Fruit fly (Drosophila melanogaster) whole organism, embryonic: Measurements from ENCODE around the gene CG13455.

Experiments used
- CG10959 ChIP-seq: fragments of 200-800 bp; sonication (Bioruptor generic); IDR thresholded peaks from 2 replicates; pipeline ENCODE4 v1.3.6; 2022; ENCODE audit warnings: missing biosample characterization, missing genetic modification characterization
- CG11398 ChIP-seq: fragments of 200-800 bp; sonication (Bioruptor generic); optimal IDR thresholded peaks from 2 replicates; lab custom pipeline; 2016; ENCODE audit warnings: missing biosample characterization, missing genetic modification characterization
- CG12219 ChIP-seq: fragments of 200-800 bp; sonication (Bioruptor generic); optimal IDR thresholded peaks from 3 replicates; lab custom pipeline; 2018; ENCODE audit warnings: missing biosample characterization, mild to moderate bottlenecking, missing genetic modification characterization
- CG12236 ChIP-seq: fragments of 200-800 bp; sonication (Bioruptor generic); optimal IDR thresholded peaks from 2 replicates; lab custom pipeline; 2016; ENCODE audit warnings: missing biosample characterization, missing genetic modification characterization
- CG12744 ChIP-seq: fragments of 200-800 bp; sonication (Bioruptor generic); optimal IDR thresholded peaks from 2 replicates; lab custom pipeline; 2016; ENCODE audit warnings: missing biosample characterization, missing genetic modification characterization
- CG14965 ChIP-seq: fragments of 200-800 bp; sonication (Bioruptor generic); optimal IDR thresholded peaks from 2 replicates; lab custom pipeline; 2016; ENCODE audit warnings: missing biosample characterization, missing genetic modification characterization, borderline replicate concordance
- CG15011 ChIP-seq: fragments of 200-800 bp; sonication (Bioruptor generic); optimal IDR thresholded peaks from 3 replicates; lab custom pipeline; 2018; ENCODE audit warnings: missing biosample characterization, mild to moderate bottlenecking, missing genetic modification characterization
- CG16815 ChIP-seq: fragments of 200-800 bp; sonication (Bioruptor generic); optimal IDR thresholded peaks from 3 replicates; lab custom pipeline; 2017; ENCODE audit warnings: missing biosample characterization, mild to moderate bottlenecking, missing genetic modification characterization
- CG17186 ChIP-seq: fragments of 200-800 bp; sonication (Bioruptor generic); optimal IDR thresholded peaks from 3 replicates; lab custom pipeline; 2017; ENCODE audit warnings: missing biosample characterization, missing genetic modification reagents, missing genetic modification characterization
- CG17912 ChIP-seq: fragments of 200-800 bp; sonication (Bioruptor generic); optimal IDR thresholded peaks from 2 replicates; lab custom pipeline; 2018; ENCODE audit warnings: missing biosample characterization, mild to moderate bottlenecking, missing genetic modification characterization
- CG2129 ChIP-seq: fragments of 200-800 bp; sonication (Bioruptor generic); IDR thresholded peaks from 2 replicates; pipeline ENCODE4 v1.3.6; 2022; ENCODE audit warnings: missing biosample characterization, missing genetic modification characterization; ENCODE audit not compliant: partially characterized antibody
- CG4404 ChIP-seq: fragments of 200-800 bp; sonication (Bioruptor generic); IDR thresholded peaks from 2 replicates; pipeline ENCODE4 v1.3.6; 2022; ENCODE audit warnings: missing biosample characterization, missing genetic modification characterization
- CG4707 ChIP-seq: fragments of 200-800 bp; sonication (Bioruptor generic); optimal IDR thresholded peaks from 2 replicates; lab custom pipeline; 2018; ENCODE audit warnings: missing biosample characterization, mild to moderate bottlenecking, missing genetic modification characterization, moderate library complexity
- CG7963 ChIP-seq: fragments of 200-800 bp; sonication (Bioruptor generic); IDR thresholded peaks from 3 replicates; pipeline ENCODE4 v1.3.6; 2022; ENCODE audit warnings: missing biosample characterization, missing genetic modification characterization; ENCODE audit not compliant: partially characterized antibody
- CkIIα-i1 ChIP-seq: fragments of 200-800 bp; sonication (Bioruptor generic); IDR thresholded peaks from 2 replicates; pipeline ENCODE4 v1.3.6; 2022; ENCODE audit warnings: missing biosample characterization, missing genetic modification characterization
- Deaf1 ChIP-seq: fragments of 200-800 bp; optimal IDR thresholded peaks from 3 replicates; lab custom pipeline; 2019; ENCODE audit warnings: missing biosample characterization, mild to moderate bottlenecking, missing genetic modification characterization, moderate library complexity
- Max ChIP-seq: fragments of 200-800 bp; sonication (Bioruptor generic); optimal IDR thresholded peaks from 2 replicates; lab custom pipeline; 2016; ENCODE audit warnings: missing biosample characterization, mild to moderate bottlenecking, missing genetic modification characterization
- NC2β ChIP-seq: fragments of 200-800 bp; sonication (Bioruptor generic); optimal IDR thresholded peaks from 2 replicates; lab custom pipeline; 2016; ENCODE audit warnings: missing biosample characterization, missing genetic modification characterization
- NK7.1 ChIP-seq: fragments of 200-800 bp; sonication (Bioruptor generic); optimal IDR thresholded peaks from 3 replicates; lab custom pipeline; 2016; ENCODE audit warnings: missing biosample characterization, missing genetic modification characterization
- Oaz ChIP-seq: fragments of 200-800 bp; sonication (Bioruptor generic); IDR thresholded peaks from 2 replicates; pipeline ENCODE4 v1.3.6; 2022; ENCODE audit warnings: missing biosample characterization, missing genetic modification characterization
- Ravus ChIP-seq: fragments of 200-800 bp; sonication (Bioruptor generic); IDR thresholded peaks from 2 replicates; pipeline ENCODE4 v1.3.6; 2022; ENCODE audit warnings: missing biosample characterization, missing genetic modification characterization
- Sox100B ChIP-seq: fragments of 200-800 bp; sonication (Bioruptor generic); optimal IDR thresholded peaks from 3 replicates; lab custom pipeline; 2018; ENCODE audit warnings: missing biosample characterization, mild to moderate bottlenecking, missing genetic modification characterization
- Spps ChIP-seq: fragments of 200-800 bp; sonication (Bioruptor generic); optimal IDR thresholded peaks from 2 replicates; lab custom pipeline; 2018; ENCODE audit warnings: missing biosample characterization, mild to moderate bottlenecking, missing genetic modification characterization
- Stat92E ChIP-seq, 3 experiments: fragments of >200 bp in 2 of 3; fragments of 200-800 bp in 1 of 3; sonication (Bioruptor generic) in 1 of 3; optimal IDR thresholded peaks; 2 replicates each; lab custom pipeline; 2017 to 2019; ENCODE audit warnings: missing biosample characterization in 3 of 3, missing genetic modification characterization in 3 of 3, mild to moderate bottlenecking in 1 of 3, moderate library complexity in 1 of 3
- ase ChIP-seq: fragments of 200-800 bp; sonication (Bioruptor generic); IDR thresholded peaks from 3 replicates; pipeline ENCODE4 v1.3.6; 2022; ENCODE audit warnings: missing biosample characterization, missing genetic modification characterization
- bbx ChIP-seq: fragments of 200-800 bp; sonication (Bioruptor generic); IDR thresholded peaks from 2 replicates; pipeline ENCODE4 v1.3.6; 2022; ENCODE audit warnings: missing biosample characterization, missing genetic modification characterization; ENCODE audit not compliant: partially characterized antibody
- cad ChIP-seq: fragments of >200 bp; optimal IDR thresholded peaks from 2 replicates; lab custom pipeline; 2017; ENCODE audit warnings: missing biosample characterization, missing genetic modification characterization
- cato ChIP-seq: fragments of 200-800 bp; sonication (Bioruptor generic); optimal IDR thresholded peaks from 2 replicates; lab custom pipeline; 2016; ENCODE audit warnings: missing biosample characterization, missing genetic modification characterization, borderline replicate concordance
- chinmo ChIP-seq: fragments of 200-800 bp; sonication (Bioruptor generic); IDR thresholded peaks from 4 replicates; pipeline ENCODE4 v1.3.6; 2022; ENCODE audit warnings: missing biosample characterization, missing genetic modification characterization; ENCODE audit not compliant: partially characterized antibody
- fd64A ChIP-seq: fragments of 200-800 bp; sonication (Bioruptor generic); optimal IDR thresholded peaks from 3 replicates; lab custom pipeline; 2018; ENCODE audit warnings: missing biosample characterization, mild to moderate bottlenecking, missing genetic modification characterization
- gfzf ChIP-seq: fragments of 200-800 bp; sonication (Bioruptor generic); optimal IDR thresholded peaks from 2 replicates; lab custom pipeline; 2016; ENCODE audit warnings: missing biosample characterization, mild to moderate bottlenecking, missing genetic modification characterization, moderate library complexity
- ham ChIP-seq: fragments of 200-800 bp; sonication (Bioruptor generic); IDR thresholded peaks from 2 replicates; pipeline ENCODE4 v1.3.6; 2022; ENCODE audit warnings: missing biosample characterization, missing genetic modification characterization
- hb ChIP-seq: fragments of 200-800 bp; sonication (Bioruptor generic); IDR thresholded peaks from 3 replicates; pipeline ENCODE4 v1.3.6; 2022; ENCODE audit warnings: missing biosample characterization, missing genetic modification characterization; ENCODE audit not compliant: partially characterized antibody
- her ChIP-seq: fragments of 200-800 bp; sonication (Bioruptor generic); optimal IDR thresholded peaks from 2 replicates; lab custom pipeline; 2016; ENCODE audit warnings: missing biosample characterization, missing genetic modification characterization
- insv ChIP-seq, 2 experiments: fragments of 200-800 bp; sonication (Bioruptor generic); optimal IDR thresholded peaks; 3 replicates each; lab custom pipeline; 2016 to 2018; ENCODE audit warnings: missing biosample characterization in 2 of 2, missing genetic modification characterization in 2 of 2
- kah ChIP-seq: fragments of 200-800 bp; sonication (Bioruptor generic); optimal IDR thresholded peaks from 2 replicates; lab custom pipeline; 2018; ENCODE audit warnings: missing biosample characterization, mild to moderate bottlenecking, missing genetic modification characterization
- luna ChIP-seq: fragments of 200-800 bp; sonication (Bioruptor generic); optimal IDR thresholded peaks from 2 replicates; lab custom pipeline; 2016; ENCODE audit warnings: missing biosample characterization, missing genetic modification characterization
- nerfin-2 ChIP-seq: fragments of 200-800 bp; sonication (Bioruptor generic); IDR thresholded peaks from 2 replicates; pipeline ENCODE4 v1.3.6; 2022; ENCODE audit warnings: missing biosample characterization, missing genetic modification characterization; ENCODE audit not compliant: partially characterized antibody
- sd ChIP-seq: fragments of 200-800 bp; sonication (Bioruptor generic); optimal IDR thresholded peaks from 3 replicates; lab custom pipeline; 2018; ENCODE audit warnings: missing biosample characterization, mild to moderate bottlenecking, missing genetic modification characterization, moderate library complexity
- sens ChIP-seq: fragments of 200-800 bp; sonication (Bioruptor generic); peaks from one replicate; lab custom pipeline; 2016; ENCODE audit warnings: missing biosample characterization, missing genetic modification characterization
- sima ChIP-seq: fragments of 200-800 bp; sonication (Bioruptor generic); optimal IDR thresholded peaks from 2 replicates; lab custom pipeline; 2016; ENCODE audit warnings: missing biosample characterization, missing genetic modification characterization
- slbo ChIP-seq: fragments of 200-800 bp; sonication (Bioruptor generic); IDR thresholded peaks from 2 replicates; pipeline ENCODE4 v1.3.6; 2022; ENCODE audit warnings: missing biosample characterization, missing genetic modification characterization
- ssp ChIP-seq: fragments of 200-800 bp; sonication (Bioruptor generic); IDR thresholded peaks from 2 replicates; pipeline ENCODE4 v1.3.6; 2022; ENCODE audit warnings: missing biosample characterization, missing genetic modification characterization
- tio ChIP-seq: fragments of 200-800 bp; sonication (Bioruptor generic); optimal IDR thresholded peaks from 2 replicates; lab custom pipeline; 2017; ENCODE audit warnings: missing biosample characterization, missing genetic modification characterization, inconsistent platforms
- tup ChIP-seq: fragments of 200-800 bp; sonication (Bioruptor generic); optimal IDR thresholded peaks from 2 replicates; lab custom pipeline; 2016; ENCODE audit warnings: missing biosample characterization, mild to moderate bottlenecking, missing genetic modification characterization, moderate library complexity
- unc-4 ChIP-seq: fragments of 200-800 bp; sonication (Bioruptor generic); IDR thresholded peaks from 2 replicates; pipeline ENCODE4 v1.3.6; 2022; ENCODE audit warnings: missing biosample characterization, missing genetic modification characterization; ENCODE audit not compliant: partially characterized antibody
- usp ChIP-seq: fragments of >200 bp; optimal IDR thresholded peaks from 2 replicates; lab custom pipeline; 2017; ENCODE audit warnings: missing biosample characterization, missing genetic modification characterization

CG13455 gene

DNA sequence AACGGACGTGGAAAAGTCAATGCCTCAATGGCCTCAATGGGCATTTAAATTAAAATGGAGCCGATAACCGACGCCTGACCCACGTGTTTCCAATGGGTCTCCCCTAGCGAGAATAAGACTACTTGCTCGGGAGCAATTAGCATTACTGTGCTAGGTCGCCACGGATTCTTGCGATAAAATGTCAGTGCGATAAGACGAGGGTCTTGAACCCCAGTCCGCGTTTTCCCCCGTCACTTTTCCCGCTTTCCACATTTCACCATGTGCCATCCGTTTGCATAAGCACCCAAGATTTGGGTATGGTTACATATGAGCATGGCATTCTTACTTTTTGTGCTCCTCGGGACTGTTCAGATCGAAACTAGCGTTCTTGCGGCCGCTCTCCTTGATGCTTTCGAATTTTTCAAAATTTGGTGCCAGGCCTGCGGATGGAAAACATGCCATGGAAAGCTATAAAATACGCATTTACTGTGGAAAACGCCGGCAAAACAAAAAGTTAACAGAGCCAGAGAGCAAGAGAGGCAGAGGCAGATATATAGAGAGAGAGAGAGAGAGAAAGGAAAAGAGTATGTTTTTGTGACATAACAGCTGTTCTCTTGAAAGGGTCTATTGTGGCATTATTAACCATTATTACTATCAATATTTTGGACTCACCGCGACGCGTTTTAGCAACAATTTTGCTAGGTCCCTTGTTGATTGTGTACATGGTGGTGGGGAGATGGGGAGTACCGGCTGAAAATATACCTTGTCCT lies 10.9 kb downstream of the CG13455 start (continued):
- peak; percentile 2 for TF ChIP-seq cad (GFP tag; lab: Kevin White, UChicago)
- no peak for TF ChIP-seq Max (GFP tag; lab: Kevin White, UChicago)
- TF ChIP-seq gfzf (GFP tag; lab: Kevin White, UChicago), result no peak
- no peak for TF ChIP-seq cato (GFP tag; lab: Kevin White, UChicago)
- TF ChIP-seq CG17912 (GFP tag; lab: Kevin White, UChicago), result no peak
- no peak for TF ChIP-seq Deaf1
- TF ChIP-seq CG12219, result no peak
- no peak for TF ChIP-seq CG16815 (GFP tag; lab: Kevin White, UChicago)
- no peak for TF ChIP-seq hb (GFP tag; lab: Robert Waterston, UW)
- no peak for TF ChIP-seq insv (GFP tag; optimal IDR thresholded peaks at IDR 0.05; lab: Kevin White, UChicago)
- peak; percentile 47 for TF ChIP-seq CG4707 (GFP tag; lab: Kevin White, UChicago)
- TF ChIP-seq NC2β, result no peak
- TF ChIP-seq Spps (tag; lab: Kevin White, UChicago), result no peak
- peak; percentile 62 for TF ChIP-seq sens (GFP tag; lab: Kevin White, UChicago)
- no peak for TF ChIP-seq CG2129 (GFP tag; lab: Robert Waterston, UW)
- TF ChIP-seq CkIIα-i1, result no peak
- TF ChIP-seq tio (GFP tag; lab: Kevin White, UChicago), result no peak
- peak; percentile 15; the same call in 1 of the 2 replicates for TF ChIP-seq bbx (GFP tag; lab: Robert Waterston, UW)
- TF ChIP-seq chinmo (GFP tag; lab: Robert Waterston, UW), result 0 out of 4 replicates have a peak, but pooled peaks have one; percentile 29
- TF ChIP-seq CG10959 (GFP tag; lab: Robert Waterston, UW), result no peak
- TF ChIP-seq, all 482 proteins: peak for 22

DNA sequence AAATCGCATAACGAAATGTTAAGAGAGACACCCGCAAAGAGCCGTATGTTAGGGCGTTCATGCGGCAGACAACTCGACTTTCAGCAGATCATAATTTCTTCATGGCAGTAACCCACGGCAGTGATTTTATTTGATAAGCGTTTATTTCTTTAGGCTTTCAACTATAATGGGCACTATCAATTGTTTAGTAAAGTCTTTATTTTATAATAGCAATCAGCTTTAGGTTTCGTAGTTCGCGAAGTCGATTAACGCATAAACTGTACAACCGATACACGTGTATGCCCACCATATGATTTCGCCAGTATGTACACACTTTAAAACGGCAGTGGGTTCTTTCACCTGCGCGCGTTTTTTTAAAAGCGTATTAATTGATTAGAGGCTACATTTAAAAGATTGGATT lies 11.9 kb downstream of the CG13455 start, which contains the start of gene CG7841:
TSS of gene CG7841 (minus strand) at position 20 of the 400 bp plus-strand sequence.
- TF ChIP-seq CG12744 (GFP tag; lab: Kevin White, UChicago) (peak; percentile 97), sd (tag; lab: Kevin White, UChicago) (peak; percentile 90), CG17186 (GFP tag; lab: Kevin White, UChicago) (peak; percentile 85), CG4404 (GFP tag; lab: Robert Waterston, UW) (no peak), Spps (tag; lab: Kevin White, UChicago) (peak; percentile 98), fd64A (peak; percentile 98), Ravus (GFP tag; lab: Robert Waterston, UW) (peak; percentile 75; the same call in 1 of the 2 replicates), slbo (peak; percentile 94), CG7963 (no peak), ham (GFP tag; lab: Robert Waterston, UW) (peak; percentile 78; the same call in 1 of the 2 replicates), sima (GFP tag; lab: Kevin White, UChicago) (peak; percentile 92), kah (GFP tag; lab: Kevin White, UChicago) (peak; percentile 97), luna (peak; percentile 84), Sox100B (peak; percentile 97), unc-4 (GFP tag; lab: Robert Waterston, UW) (no peak), her (GFP tag; lab: Kevin White, UChicago) (peak; percentile 96), NK7.1 (GFP tag; lab: Kevin White, UChicago) (peak; percentile 97), CG14965 (GFP tag; lab: Kevin White, UChicago) (peak; percentile 84), usp (GFP tag; lab: Kevin White, UChicago) (no peak), CG11398 (GFP tag; lab: Kevin White, UChicago) (peak; percentile 96), tup (GFP tag; lab: Kevin White, UChicago) (peak; percentile 96), ase (GFP tag; lab: Robert Waterston, UW) (no peak; the same call in 2 of the 3 replicates), ssp (GFP tag; lab: Robert Waterston, UW) (no peak), Stat92E (GFP tag; optimal IDR thresholded peaks at IDR 0.05; lab: Kevin White, UChicago) (peak in 1 of 3 experiments; percentile 95), CG15011 (GFP tag; lab: Kevin White, UChicago) (peak; percentile 97), hb (GFP tag; lab: Robert Waterston, UW) (no peak), CG12236 (peak; percentile 96), nerfin-2 (GFP tag; lab: Robert Waterston, UW) (no peak), Oaz (GFP tag; lab: Robert Waterston, UW) (peak; percentile 93)
